Fruit fly (Drosophila melanogaster) whole organism, pupa: ENCODE results near the gene Nrx-1.

Experiments used
- CG10348 ChIP-seq: fragments of 200-800 bp; sonication (Bioruptor generic); IDR thresholded peaks from 2 replicates; pipeline ENCODE4 v1.3.6; 2022; ENCODE audit warnings: missing biosample characterization, missing genetic modification characterization
- CG12605 ChIP-seq: fragments of 200-800 bp; sonication (Bioruptor generic); IDR thresholded peaks from 2 replicates; pipeline ENCODE4 v1.3.6; 2022; ENCODE audit warnings: missing biosample characterization, missing genetic modification characterization
- CG13204 ChIP-seq: fragments of 200-800 bp; sonication (Bioruptor generic); optimal IDR thresholded peaks from 2 replicates; lab custom pipeline; 2018; ENCODE audit warnings: missing biosample characterization, mild to moderate bottlenecking, missing genetic modification characterization, moderate library complexity
- CG14655 ChIP-seq: fragments of 200-800 bp; sonication (Bioruptor generic); optimal IDR thresholded peaks from 3 replicates; lab custom pipeline; 2017; ENCODE audit warnings: mild to moderate bottlenecking, missing biosample characterization, missing genetic modification reagents, missing genetic modification characterization
- CG15710 ChIP-seq: fragments of 200-800 bp; sonication (Bioruptor generic); optimal IDR thresholded peaks from 2 replicates; lab custom pipeline; 2018; ENCODE audit warnings: missing biosample characterization, mild to moderate bottlenecking, missing genetic modification characterization, moderate library complexity
- CG32121 ChIP-seq: fragments of 200-800 bp; sonication (Bioruptor generic); IDR thresholded peaks from 2 replicates; pipeline ENCODE4 v1.3.6; 2022; ENCODE audit warnings: missing biosample characterization, missing genetic modification characterization
- CG34367 ChIP-seq: fragments of 200-800 bp; sonication (Bioruptor generic); optimal IDR thresholded peaks from 2 replicates; lab custom pipeline; 2018; ENCODE audit warnings: missing biosample characterization, mild to moderate bottlenecking, missing genetic modification characterization
- CG4496 ChIP-seq: fragments of 200-800 bp; sonication (Bioruptor generic); IDR thresholded peaks from 3 replicates; pipeline ENCODE4 v1.3.6; 2022; ENCODE audit warnings: missing biosample characterization, missing genetic modification characterization
- CG8159 ChIP-seq: fragments of 200-800 bp; sonication (Bioruptor generic); optimal IDR thresholded peaks from 3 replicates; lab custom pipeline; 2018; ENCODE audit warnings: missing biosample characterization, mild to moderate bottlenecking, missing genetic modification characterization, moderate library complexity
- CG8301 ChIP-seq: fragments of 200-800 bp; sonication (Bioruptor generic); optimal IDR thresholded peaks from 2 replicates; lab custom pipeline; 2018; ENCODE audit warnings: missing biosample characterization, mild to moderate bottlenecking, missing genetic modification characterization
- CG9948 ChIP-seq: fragments of 200-800 bp; sonication (Bioruptor generic); optimal IDR thresholded peaks from 2 replicates; lab custom pipeline; 2018; ENCODE audit warnings: missing biosample characterization, mild to moderate bottlenecking, missing genetic modification characterization, moderate library complexity
- D1 ChIP-seq: fragments of 200-800 bp; sonication (Bioruptor generic); optimal IDR thresholded peaks from 2 replicates; lab custom pipeline; 2018; ENCODE audit warnings: missing biosample characterization, mild to moderate bottlenecking, missing genetic modification characterization, moderate library complexity
- EcR ChIP-seq: fragments of 200-800 bp; sonication (Bioruptor generic); optimal IDR thresholded peaks from 3 replicates; lab custom pipeline; 2019; ENCODE audit warnings: missing biosample characterization, missing genetic modification characterization, mild to moderate bottlenecking, moderate library complexity, missing genetic modification reagents
- Ets98B ChIP-seq: fragments of 200-800 bp; sonication (Bioruptor generic); IDR thresholded peaks from 2 replicates; pipeline ENCODE4 v1.3.6; 2022; ENCODE audit warnings: missing biosample characterization, missing genetic modification characterization
- Pif1A ChIP-seq: fragments of 200-800 bp; sonication (Bioruptor generic); optimal IDR thresholded peaks from 3 replicates; lab custom pipeline; 2016; ENCODE audit warnings: missing biosample characterization, missing genetic modification characterization
- Pif1B ChIP-seq: fragments of 200-800 bp; sonication (Bioruptor generic); optimal IDR thresholded peaks from 3 replicates; lab custom pipeline; 2016; ENCODE audit warnings: missing biosample characterization, missing genetic modification characterization
- Snoo ChIP-seq: fragments of 200-800 bp; sonication (Bioruptor generic); optimal IDR thresholded peaks from 3 replicates; lab custom pipeline; 2017; ENCODE audit warnings: missing biosample characterization, mild to moderate bottlenecking, missing genetic modification characterization, inconsistent platforms
- gl ChIP-seq: fragments of 200-800 bp; sonication (Bioruptor generic); optimal IDR thresholded peaks from 2 replicates; lab custom pipeline; 2018; ENCODE audit warnings: missing biosample characterization, mild to moderate bottlenecking, missing genetic modification characterization
- rn ChIP-seq: fragments of 200-800 bp; sonication (Bioruptor generic); IDR thresholded peaks from 2 replicates; pipeline ENCODE4 v1.3.6; 2022; ENCODE audit warnings: missing biosample characterization, missing genetic modification characterization

Nrx-1 gene

dm6 chr3R:22494523-22495309, 26.4 kb downstream of the Nrx-1 start:
- no peak for TF ChIP-seq CG12605 (GFP tag; lab: Robert Waterston, UW)
- peak; percentile 9 for TF ChIP-seq Snoo (tag; lab: Kevin White, UChicago)
- peak; percentile 46 for TF ChIP-seq gl (tag; lab: Kevin White, UChicago)
- no peak for TF ChIP-seq rn
- TF ChIP-seq CG8301 (tag; lab: Kevin White, UChicago) = no peak
- TF ChIP-seq CG14655 = peak; percentile 82
- TF ChIP-seq D1 = peak; percentile 70
- no peak for TF ChIP-seq EcR (GFP tag; lab: Kevin White, UChicago)
- no peak for TF ChIP-seq CG4496 (GFP tag; lab: Robert Waterston, UW)
- TF ChIP-seq CG34367 (tag; lab: Kevin White, UChicago) = no peak
- TF ChIP-seq CG32121 (GFP tag; lab: Robert Waterston, UW) = no peak
- TF ChIP-seq CG15710 (tag; lab: Kevin White, UChicago) = peak; percentile 21
- no peak for TF ChIP-seq CG13204 (GFP tag; lab: Kevin White, UChicago)
- TF ChIP-seq CG8159 (tag; lab: Kevin White, UChicago) = peak; percentile 52
- TF ChIP-seq, all 21 proteins: peak for 6

- TF ChIP-seq CG12605 (GFP tag; lab: Robert Waterston, UW) = 0 out of 2 replicates have a peak, but pooled peaks have one; percentile 9
- no peak for TF ChIP-seq CG4496 (GFP tag; lab: Robert Waterston, UW)
Measured at dm6 chr3R:22497025-22497424, 28.7 kb downstream of the Nrx-1 start, which contains the start of gene Octbeta1R. Gene Octbeta1R, plus strand, starts transcription at chr3R:22497215.

- peak; percentile 2 for TF ChIP-seq CG8159 (tag; lab: Kevin White, UChicago)
- TF ChIP-seq Pif1A (GFP tag; lab: Kevin White, UChicago) = no peak
Measured at dm6 chr3R:22503630-22504029, 35.3 kb downstream of the Nrx-1 start.

dm6 chr3R:22515384-22515783, 47.1 kb downstream of the Nrx-1 start:
- TF ChIP-seq CG14655 (peak; percentile 14), Pif1A (GFP tag; lab: Kevin White, UChicago) (no peak), CG8301 (tag; lab: Kevin White, UChicago) (no peak), CG8159 (tag; lab: Kevin White, UChicago) (peak; percentile 6), EcR (GFP tag; lab: Kevin White, UChicago) (no peak)
- TF ChIP-seq, all 21 proteins: peak for 2

- TF ChIP-seq CG8159 (tag; lab: Kevin White, UChicago) (no peak), Ets98B (GFP tag; lab: Robert Waterston, UW) (no peak), gl (tag; lab: Kevin White, UChicago) (no peak), EcR (GFP tag; lab: Kevin White, UChicago) (no peak), CG4496 (GFP tag; lab: Robert Waterston, UW) (no peak)
Measured at dm6 chr3R:22518285-22518684, 50.0 kb downstream of the Nrx-1 start.

- no peak for TF ChIP-seq Snoo (tag; lab: Kevin White, UChicago)
- TF ChIP-seq CG10348 (GFP tag; lab: Robert Waterston, UW) = no peak
- TF ChIP-seq CG34367 (tag; lab: Kevin White, UChicago) = no peak
- TF ChIP-seq CG12605 (GFP tag; lab: Robert Waterston, UW) = no peak
Measured at dm6 chr3R:22518760-22519159, 50.4 kb downstream of the Nrx-1 start.

- no peak for TF ChIP-seq Pif1B (GFP tag; lab: Kevin White, UChicago)
- TF ChIP-seq Snoo (tag; lab: Kevin White, UChicago) = no peak
- no peak for TF ChIP-seq CG8159 (tag; lab: Kevin White, UChicago)
- no peak for TF ChIP-seq CG12605 (GFP tag; lab: Robert Waterston, UW)
- no peak for TF ChIP-seq Ets98B (GFP tag; lab: Robert Waterston, UW)
- TF ChIP-seq CG13204 (GFP tag; lab: Kevin White, UChicago) = no peak
- TF ChIP-seq rn = no peak
- no peak for TF ChIP-seq CG9948 (tag; lab: Kevin White, UChicago)
Measured at dm6 chr3R:22520481-22520880, 52.2 kb downstream of the Nrx-1 start.

- TF ChIP-seq CG15710 (tag; lab: Kevin White, UChicago) = no peak
- no peak for TF ChIP-seq Ets98B (GFP tag; lab: Robert Waterston, UW)
- TF ChIP-seq CG8159 (tag; lab: Kevin White, UChicago) = no peak
- no peak for TF ChIP-seq EcR (GFP tag; lab: Kevin White, UChicago)
- TF ChIP-seq CG9948 (tag; lab: Kevin White, UChicago) = no peak
- no peak for TF ChIP-seq rn
- no peak for TF ChIP-seq Snoo (tag; lab: Kevin White, UChicago)
Measured at dm6 chr3R:22522042-22522441, 53.7 kb downstream of the Nrx-1 start.
